Worm (Caenorhabditis elegans) whole organism, midembryonic: Measurements from ENCODE around the gene tth-1.

Experiments used
- T22C8.4 ChIP-seq: fragments of 200-800 bp; sonication (Bioruptor generic); IDR thresholded peaks from 2 replicates; pipeline ENCODE4 v1.3.6; 2022; ENCODE audit warnings: missing genetic modification characterization, missing compliant biosample characterization
- cog-1 ChIP-seq: sonication (generic microtip); optimal IDR thresholded peaks from 2 replicates; lab custom pipeline; 2016; ENCODE audit warnings: missing genetic modification characterization, missing compliant biosample characterization
- flt-1 ChIP-seq: fragments of 200-800 bp; sonication (Bioruptor generic); IDR thresholded peaks from 2 replicates; pipeline ENCODE4 v1.3.6; 2022; ENCODE audit warnings: missing genetic modification characterization, missing compliant biosample characterization
- klf-2 ChIP-seq: fragments of 200-800 bp; sonication (Bioruptor generic); conservative IDR thresholded peaks from 2 replicates; pipeline ENCODE4 v1.3.6; 2022; ENCODE audit warnings: missing genetic modification reagents, missing genetic modification characterization, missing compliant biosample characterization
- med-1 ChIP-seq: sonication (generic microtip); optimal IDR thresholded peaks from 2 replicates; lab custom pipeline; 2017; ENCODE audit warnings: missing genetic modification characterization, mild to moderate bottlenecking, missing compliant biosample characterization, antibody characterized with exemption, missing genetic modification reagents; ENCODE audit not compliant: insufficient read depth
- ref-1 ChIP-seq: fragments of 200-800 bp; sonication (Bioruptor generic); conservative IDR thresholded peaks from 2 replicates; pipeline ENCODE4 v1.3.6; 2022; ENCODE audit warnings: missing genetic modification reagents, missing genetic modification characterization, missing compliant biosample characterization
- tab-1 ChIP-seq: fragments of 200-800 bp; sonication (Bioruptor generic); IDR thresholded peaks from 2 replicates; pipeline ENCODE4 v1.3.6; 2022; ENCODE audit warnings: missing genetic modification characterization, missing compliant biosample characterization
- ztf-23 ChIP-seq: fragments of 200-800 bp; sonication (Bioruptor generic); IDR thresholded peaks from 2 replicates; pipeline ENCODE4 v1.3.6; 2022; ENCODE audit warnings: missing genetic modification reagents, missing genetic modification characterization, missing compliant biosample characterization
- ztf-29 ChIP-seq: fragments of 200-800 bp; sonication (Bioruptor generic); IDR thresholded peaks from 2 replicates; pipeline ENCODE4 v1.3.6; 2022; ENCODE audit warnings: missing genetic modification reagents, missing genetic modification characterization, missing compliant biosample characterization

The tth-1 gene

DNA sequence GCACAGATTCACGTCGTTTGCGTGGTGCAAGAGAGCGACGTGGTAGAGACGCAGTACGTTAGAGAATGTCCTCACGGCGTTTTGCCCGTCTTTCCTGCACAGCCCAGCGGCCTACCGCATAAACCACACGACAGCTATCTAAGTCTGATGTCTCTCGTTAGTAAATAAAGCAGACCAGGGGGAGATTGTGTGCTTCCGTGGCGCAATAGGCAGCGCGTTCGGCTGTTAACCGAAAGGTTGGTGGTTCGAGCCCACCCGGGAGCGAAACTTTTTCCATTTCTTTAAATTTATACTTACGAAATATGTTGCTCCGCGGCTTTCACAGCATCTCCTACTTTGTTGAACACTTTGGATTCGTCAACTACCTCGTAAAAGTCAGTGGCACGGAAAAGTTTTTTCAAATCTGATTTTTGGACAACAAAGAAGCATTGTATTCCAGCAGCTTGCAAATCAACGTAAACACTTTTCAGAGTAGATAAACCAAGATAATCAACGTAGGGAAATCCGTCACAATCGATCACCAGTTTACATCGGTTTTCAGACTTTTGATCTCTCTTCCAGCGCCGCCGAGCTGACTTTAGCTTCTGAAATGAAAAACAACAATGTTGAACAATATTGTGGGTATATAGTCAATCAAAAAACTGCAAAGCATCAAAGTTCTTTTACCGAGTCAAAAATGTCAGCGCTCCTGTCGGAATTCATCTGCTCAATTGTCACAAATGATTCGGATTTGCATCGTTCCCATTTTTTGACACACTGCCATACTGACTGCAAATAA, 19.0 kb downstream of the tth-1 start:
- peak; percentile 98 for TF ChIP-seq ref-1 (GFP tag; lab: Robert Waterston, UW)
- peak; percentile 97 for TF ChIP-seq cog-1 (tag; lab: Kevin White, UChicago)
- peak; percentile 96 for TF ChIP-seq T22C8.4 (GFP tag; lab: Robert Waterston, UW)
- peak; percentile 82 for TF ChIP-seq med-1 (GFP tag; lab: Kevin White, UChicago)
- peak; percentile 95 for TF ChIP-seq klf-2 (GFP tag; lab: Robert Waterston, UW)
- peak; percentile 99 for TF ChIP-seq tab-1 (GFP tag; lab: Robert Waterston, UW)
- TF ChIP-seq flt-1 (GFP tag; lab: Robert Waterston, UW), result peak; percentile 98
- TF ChIP-seq ztf-29 (GFP tag; lab: Robert Waterston, UW), result peak; percentile 99
- TF ChIP-seq ztf-23 (GFP tag; lab: Robert Waterston, UW), result peak; percentile 98

DNA sequence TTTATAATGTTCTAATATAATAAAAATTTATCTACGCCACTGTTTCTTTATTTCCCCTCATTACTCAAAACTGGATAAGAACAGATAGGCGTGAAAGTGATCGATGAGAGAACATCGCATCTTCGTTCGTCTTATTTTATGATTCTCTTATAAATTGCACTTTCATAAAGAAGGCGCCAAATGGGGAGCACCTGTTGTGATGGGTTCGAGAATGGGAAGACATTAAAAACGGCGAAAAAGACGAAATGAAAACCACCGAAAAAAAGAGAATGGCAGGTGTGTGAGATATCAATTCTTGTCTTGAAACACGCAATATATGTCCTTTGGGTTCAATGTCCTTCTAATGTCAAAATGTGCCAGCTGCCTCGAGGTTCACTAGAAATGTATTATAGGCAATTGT, 29.3 kb downstream of the tth-1 start:
- TF ChIP-seq klf-2 (GFP tag; lab: Robert Waterston, UW) (no peak), ztf-29 (GFP tag; lab: Robert Waterston, UW) (no peak), cog-1 (tag; lab: Kevin White, UChicago) (no peak), med-1 (GFP tag; lab: Kevin White, UChicago) (no peak), tab-1 (GFP tag; lab: Robert Waterston, UW) (no peak), ref-1 (GFP tag; lab: Robert Waterston, UW) (no peak), ztf-23 (GFP tag; lab: Robert Waterston, UW) (no peak), flt-1 (GFP tag; lab: Robert Waterston, UW) (no peak), T22C8.4 (GFP tag; lab: Robert Waterston, UW) (no peak)

DNA sequence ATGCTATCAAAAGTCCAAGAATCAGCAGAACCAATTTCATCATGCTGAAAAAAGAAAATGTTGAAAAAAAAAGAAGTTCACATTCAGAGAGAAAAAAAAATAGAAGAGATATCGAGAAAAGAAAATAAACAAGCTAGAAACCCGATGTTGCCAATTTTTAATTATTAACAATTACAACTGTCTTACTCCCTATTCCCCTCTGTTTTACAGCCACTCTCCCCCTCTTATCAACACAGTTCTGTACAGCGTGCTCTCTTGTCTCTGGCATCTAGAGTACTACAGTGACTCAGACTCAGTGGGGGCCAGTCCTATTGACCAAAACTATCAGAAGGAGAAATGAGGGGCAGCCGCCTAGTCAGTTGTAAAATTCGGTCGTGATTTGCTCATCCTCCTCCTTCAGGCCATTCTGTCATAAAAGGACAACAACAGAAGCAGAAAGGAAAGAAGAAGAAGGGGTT, 31.0 kb downstream of the tth-1 start, which contains the start of gene wrk-1:
Gene wrk-1, minus strand, starts transcription at position 51 of the 458 bp plus-strand sequence.
- TF ChIP-seq med-1 (GFP tag; lab: Kevin White, UChicago) (no peak), flt-1 (GFP tag; lab: Robert Waterston, UW) (no peak), tab-1 (GFP tag; lab: Robert Waterston, UW) (no peak)

DNA sequence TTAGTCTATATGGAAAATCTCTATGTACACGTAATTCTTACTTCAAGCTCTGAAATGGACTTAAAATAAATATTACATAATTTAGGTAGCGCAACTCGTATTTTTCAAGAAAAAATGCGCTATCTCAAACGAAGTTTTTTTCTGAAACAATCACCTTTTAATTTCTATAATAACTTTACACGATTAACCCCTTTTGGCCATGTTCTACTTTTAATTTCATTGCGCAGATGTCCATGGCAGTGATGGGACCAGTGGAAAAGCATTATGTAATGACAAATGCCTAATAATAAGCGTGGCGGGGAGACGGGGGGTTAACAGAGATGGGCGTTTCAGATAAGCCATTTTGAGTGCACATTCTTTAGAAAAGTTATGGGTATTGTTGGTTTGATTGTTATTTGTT, 32.0 kb downstream of the tth-1 start:
- TF ChIP-seq ztf-23 (GFP tag; lab: Robert Waterston, UW) (no peak), klf-2 (GFP tag; lab: Robert Waterston, UW) (no peak), ztf-29 (GFP tag; lab: Robert Waterston, UW) (no peak), tab-1 (GFP tag; lab: Robert Waterston, UW) (no peak), cog-1 (tag; lab: Kevin White, UChicago) (no peak), flt-1 (GFP tag; lab: Robert Waterston, UW) (no peak), med-1 (GFP tag; lab: Kevin White, UChicago) (no peak), T22C8.4 (GFP tag; lab: Robert Waterston, UW) (no peak), ref-1 (GFP tag; lab: Robert Waterston, UW) (no peak)

DNA sequence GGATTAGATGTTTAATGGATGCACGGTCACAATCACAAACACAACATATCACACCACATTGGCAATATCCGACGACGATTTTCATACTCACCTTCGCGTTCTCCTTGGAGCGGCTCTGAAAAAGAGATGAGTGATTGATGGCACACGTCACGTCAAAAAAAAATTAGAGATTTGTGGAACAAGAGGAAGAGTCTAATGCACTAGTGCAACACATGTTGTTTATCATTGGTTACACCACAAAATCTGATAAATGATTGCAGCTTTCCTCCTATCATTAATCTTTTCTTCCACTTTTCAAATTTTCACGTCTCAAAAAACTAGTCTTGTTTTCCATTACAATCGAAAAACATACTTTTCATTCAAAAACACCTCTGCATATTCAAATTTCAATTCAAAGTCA, 33.0 kb downstream of the tth-1 start:
- TF ChIP-seq tab-1 (GFP tag; lab: Robert Waterston, UW), result no peak
- no peak for TF ChIP-seq ztf-29 (GFP tag; lab: Robert Waterston, UW)
- no peak for TF ChIP-seq med-1 (GFP tag; lab: Kevin White, UChicago)
- no peak for TF ChIP-seq klf-2 (GFP tag; lab: Robert Waterston, UW)
- TF ChIP-seq cog-1 (tag; lab: Kevin White, UChicago), result no peak
- no peak for TF ChIP-seq ztf-23 (GFP tag; lab: Robert Waterston, UW)
- TF ChIP-seq T22C8.4 (GFP tag; lab: Robert Waterston, UW), result no peak
- TF ChIP-seq ref-1 (GFP tag; lab: Robert Waterston, UW), result no peak
- TF ChIP-seq flt-1 (GFP tag; lab: Robert Waterston, UW), result no peak

DNA sequence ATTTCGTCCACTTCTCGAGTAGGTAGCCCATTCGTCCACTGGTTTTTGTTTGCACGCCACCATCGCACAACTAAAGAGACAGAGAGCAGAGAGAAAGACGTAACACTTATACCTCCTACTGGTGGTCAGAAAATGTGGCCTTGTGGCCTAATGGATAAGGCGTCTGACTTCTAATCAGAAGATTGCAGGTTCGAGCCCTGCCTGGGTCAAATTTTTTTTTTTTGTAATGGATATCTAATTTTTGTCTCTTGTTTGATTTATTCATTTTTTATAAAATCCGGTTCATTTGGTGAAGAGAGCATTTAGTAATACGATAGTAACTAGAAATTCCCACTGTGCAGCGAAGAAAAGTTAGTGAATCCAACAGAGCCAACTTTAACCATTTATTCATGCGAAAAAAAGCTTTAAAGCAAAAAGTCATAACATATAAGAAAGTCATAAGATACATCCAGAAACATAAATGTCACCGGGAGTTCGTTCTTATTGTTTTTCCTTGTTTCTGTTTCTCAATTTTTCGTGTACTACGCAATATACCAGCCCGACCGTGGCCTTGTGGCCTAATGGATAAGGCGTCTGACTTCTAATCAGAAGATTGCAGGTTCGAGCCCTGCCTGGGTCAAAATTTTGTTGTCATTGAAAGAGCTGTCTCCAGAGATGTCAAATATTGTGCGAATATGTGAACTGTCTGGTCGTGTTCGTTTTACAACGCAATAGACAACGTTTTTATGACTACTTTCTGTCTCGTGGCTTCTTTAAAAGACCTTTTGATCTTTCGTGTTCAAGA, 37.3 kb downstream of the tth-1 start:
- TF ChIP-seq cog-1 (tag; lab: Kevin White, UChicago) (peak; percentile 55), ztf-23 (GFP tag; lab: Robert Waterston, UW) (peak; percentile 89), flt-1 (GFP tag; lab: Robert Waterston, UW) (peak; percentile 92), ref-1 (GFP tag; lab: Robert Waterston, UW) (peak; percentile 79), klf-2 (GFP tag; lab: Robert Waterston, UW) (peak; percentile 78), med-1 (GFP tag; lab: Kevin White, UChicago) (peak; percentile 45), T22C8.4 (GFP tag; lab: Robert Waterston, UW) (peak; percentile 86), tab-1 (GFP tag; lab: Robert Waterston, UW) (peak; percentile 89), ztf-29 (GFP tag; lab: Robert Waterston, UW) (peak; percentile 85)

DNA sequence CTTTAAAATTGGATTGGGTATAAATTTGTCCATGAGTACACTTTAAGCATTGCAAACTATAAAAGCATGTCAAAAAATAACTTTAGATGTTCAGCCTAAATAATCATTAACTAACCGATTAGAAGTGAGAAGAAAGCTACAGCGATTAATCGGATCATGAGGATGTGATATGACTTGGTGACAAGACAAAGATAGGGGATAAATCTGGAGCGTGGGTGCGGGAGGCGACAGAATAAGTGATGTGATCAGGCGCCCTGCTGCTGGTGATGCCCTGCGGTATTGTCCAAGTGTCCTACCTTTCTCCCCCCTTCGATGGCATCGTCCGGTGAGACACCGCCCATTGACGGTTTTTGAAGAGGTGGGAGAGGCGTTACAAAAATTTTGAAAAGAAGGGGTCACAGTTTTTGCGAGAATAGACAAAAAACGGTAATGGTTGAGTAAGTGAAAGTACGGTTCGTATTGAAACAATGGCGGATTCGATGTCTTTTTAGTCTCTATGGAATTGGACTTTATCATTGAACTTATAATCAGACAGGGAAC, 38.8 kb downstream of the tth-1 start, which contains the start of gene F41D9.2:
Gene F41D9.2, minus strand, starts transcription at position 304 of the 540 bp plus-strand sequence.
- TF ChIP-seq med-1 (GFP tag; lab: Kevin White, UChicago) (no peak), cog-1 (tag; lab: Kevin White, UChicago) (no peak), ref-1 (GFP tag; lab: Robert Waterston, UW) (no peak), ztf-23 (GFP tag; lab: Robert Waterston, UW) (no peak), klf-2 (GFP tag; lab: Robert Waterston, UW) (no peak), tab-1 (GFP tag; lab: Robert Waterston, UW) (no peak)

DNA sequence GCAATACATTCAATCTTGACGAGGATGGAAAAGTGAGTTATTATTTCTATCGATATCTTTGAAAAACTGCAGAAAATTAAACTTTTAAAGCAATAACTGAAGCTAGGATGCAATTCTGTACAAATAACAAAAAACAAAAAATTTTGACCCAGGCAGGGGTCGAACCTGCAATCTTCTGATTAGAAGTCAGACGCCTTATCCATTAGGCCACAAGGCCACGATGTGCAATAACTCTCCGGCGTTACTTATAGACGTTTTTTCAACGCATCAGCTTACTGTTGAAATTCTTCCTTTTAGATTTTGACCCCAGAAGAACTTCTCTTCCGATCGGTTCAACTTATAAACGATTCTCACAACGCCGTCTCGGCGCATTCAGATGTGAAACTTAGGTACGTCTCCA, 41.9 kb downstream of the tth-1 start:
- TF ChIP-seq T22C8.4 (GFP tag; lab: Robert Waterston, UW), result no peak
- TF ChIP-seq ztf-29 (GFP tag; lab: Robert Waterston, UW), result no peak; the same call in 1 of the 2 replicates
- no peak for TF ChIP-seq cog-1 (tag; lab: Kevin White, UChicago)
- 0 out of 2 replicates have a peak, but pooled peaks have one; percentile 50 for TF ChIP-seq ztf-23 (GFP tag; lab: Robert Waterston, UW)
- TF ChIP-seq flt-1 (GFP tag; lab: Robert Waterston, UW), result no peak; the same call in 1 of the 2 replicates
